Fruit fly (Drosophila melanogaster) Kc167 (cell line): ENCODE measurements around the gene CREG.

Experiments used
- Sin3A ChIP-seq: fragments of >200 bp; optimal IDR thresholded peaks from 2 replicates; lab custom pipeline; 2018; ENCODE audit warnings: missing external identifiers
- h ChIP-seq: fragments of >200 bp; optimal IDR thresholded peaks from 3 replicates; lab custom pipeline; 2018; ENCODE audit warnings: missing external identifiers
- insv ChIP-seq: fragments of >200 bp; optimal IDR thresholded peaks from 3 replicates; lab custom pipeline; 2018; ENCODE audit warnings: missing external identifiers
- psq ChIP-seq: fragments of >200 bp; optimal IDR thresholded peaks from 2 replicates; lab custom pipeline; 2017; ENCODE audit warnings: missing external identifiers
- ttk ChIP-seq: sonication (Bioruptor generic); optimal IDR thresholded peaks from 2 replicates; lab custom pipeline; 2017; ENCODE audit warnings: missing external identifiers

dm6 chr3R:17394318-17395188 lies at the start of gene CREG:
- TF ChIP-seq psq (lab: Kevin White, UChicago): no peak
- TF ChIP-seq Sin3A (lab: Kevin White, UChicago): no peak
- TF ChIP-seq h: no peak
- no peak for TF ChIP-seq insv (lab: Kevin White, UChicago)
- TF ChIP-seq ttk: no peak
